Worm (Caenorhabditis elegans) whole organism, young adult: ENCODE measurements around the gene Y38E10A.3.

Experiments
- F55B11.4 ChIP-seq: sonication (generic microtip); optimal IDR thresholded peaks from 2 replicates; lab custom pipeline; 2016; ENCODE audit warnings: missing compliant biosample characterization, missing genetic modification characterization, borderline replicate concordance; ENCODE audit not compliant: insufficient read depth
- F57A8.1 ChIP-seq: fragments of 200-800 bp; sonication (Bioruptor generic); optimal IDR thresholded peaks from 2 replicates; lab custom pipeline; 2018; ENCODE audit warnings: mild to moderate bottlenecking, missing genetic modification characterization, moderate library complexity, missing compliant biosample characterization
- T26A5.8 ChIP-seq: sonication (generic microtip); optimal IDR thresholded peaks from 2 replicates; lab custom pipeline; 2016; ENCODE audit warnings: missing genetic modification characterization, missing compliant biosample characterization
- Y56A3A.18 ChIP-seq: fragments of 200-800 bp; sonication (Bioruptor generic); IDR thresholded peaks from 2 replicates; pipeline ENCODE4 v1.3.6; 2022; ENCODE audit warnings: missing genetic modification reagents, missing genetic modification characterization, missing compliant biosample characterization
- Y79H2A.3 ChIP-seq: fragments of 200-800 bp; sonication (Bioruptor generic); conservative IDR thresholded peaks from 2 replicates; pipeline ENCODE4 v1.3.6; 2022; ENCODE audit warnings: missing genetic modification reagents, missing genetic modification characterization, missing compliant biosample characterization
- akir-1 ChIP-seq: fragments of 200-800 bp; sonication (Bioruptor generic); optimal IDR thresholded peaks from 2 replicates; lab custom pipeline; 2018; ENCODE audit warnings: mild to moderate bottlenecking, missing genetic modification characterization, moderate library complexity, missing compliant biosample characterization
- ama-1 ChIP-seq, 3 experiments: fragments of 150-350 bp in 1 of 3; sonication (generic microtip) in 2 of 3; optimal IDR thresholded peaks; 2 replicates each; lab custom pipeline; 2014 to 2018; ENCODE audit warnings: missing biosample characterization in 2 of 3, missing genetic modification characterization in 2 of 3, missing genetic modification reagents in 2 of 3
- bed-1 ChIP-seq: fragments of 200-800 bp; sonication (Bioruptor generic); IDR thresholded peaks from 2 replicates; pipeline ENCODE4 v1.3.6; 2022; ENCODE audit warnings: missing genetic modification reagents, missing genetic modification characterization, missing compliant biosample characterization
- bed-2 ChIP-seq: fragments of 200-800 bp; sonication (Bioruptor generic); IDR thresholded peaks from 2 replicates; pipeline ENCODE4 v1.3.6; 2022; ENCODE audit warnings: missing genetic modification reagents, missing genetic modification characterization, missing compliant biosample characterization
- ccch-3 ChIP-seq: fragments of 200-800 bp; sonication (Bioruptor generic); optimal IDR thresholded peaks from 2 replicates; lab custom pipeline; 2018; ENCODE audit warnings: mild to moderate bottlenecking, missing genetic modification characterization, missing compliant biosample characterization
- cebp-2 ChIP-seq: fragments of 200-800 bp; sonication (Bioruptor generic); IDR thresholded peaks from 2 replicates; pipeline ENCODE4 v1.3.6; 2022; ENCODE audit warnings: missing genetic modification characterization, missing compliant biosample characterization
- die-1 ChIP-seq: sonication (generic microtip); optimal IDR thresholded peaks from 2 replicates; lab custom pipeline; 2016; ENCODE audit warnings: missing genotype, mild to moderate bottlenecking, missing genetic modification characterization, missing compliant biosample characterization
- dpff-1 ChIP-seq: sonication (generic microtip); optimal IDR thresholded peaks from 2 replicates; lab custom pipeline; 2017; ENCODE audit warnings: mild to moderate bottlenecking, missing genetic modification characterization, missing compliant biosample characterization
- dpl-1 ChIP-seq: fragments of 150-350 bp; optimal IDR thresholded peaks from 2 replicates; lab custom pipeline; 2014; ENCODE audit warnings: missing biosample characterization, missing genetic modification reagents, missing genetic modification characterization
- fkh-3 ChIP-seq: sonication (generic microtip); optimal IDR thresholded peaks from 2 replicates; lab custom pipeline; 2016; ENCODE audit warnings: mild to moderate bottlenecking, missing genetic modification characterization, missing compliant biosample characterization
- hlh-12 ChIP-seq: sonication (generic microtip); optimal IDR thresholded peaks from 2 replicates; lab custom pipeline; 2016; ENCODE audit warnings: missing genetic modification characterization, missing compliant biosample characterization
- hmg-1.2 ChIP-seq: fragments of 200-800 bp; sonication (Bioruptor generic); IDR thresholded peaks from 2 replicates; pipeline ENCODE4 v1.3.6; 2022; ENCODE audit warnings: missing genetic modification reagents, missing genetic modification characterization, missing compliant biosample characterization
- hrde-1 ChIP-seq: sonication (generic microtip); optimal IDR thresholded peaks from 2 replicates; lab custom pipeline; 2016; ENCODE audit warnings: missing genetic modification characterization, mild to moderate bottlenecking, missing compliant biosample characterization, moderate library complexity, missing genotype, missing genetic modification reagents, borderline replicate concordance
- let-526 ChIP-seq: fragments of 200-800 bp; sonication (Bioruptor generic); IDR thresholded peaks from 2 replicates; pipeline ENCODE4 v1.3.6; 2022; ENCODE audit warnings: missing genetic modification reagents, missing genetic modification characterization, missing compliant biosample characterization
- let-607 ChIP-seq, 2 experiments: fragments of 200-800 bp in 1 of 2; sonication (Bioruptor generic) in 1 of 2; sonication (generic microtip) in 1 of 2; optimal IDR thresholded peaks; 2 replicates each; lab custom pipeline; 2016 to 2018; ENCODE audit warnings: mild to moderate bottlenecking in 2 of 2, missing compliant biosample characterization in 2 of 2, missing genetic modification characterization in 2 of 2, moderate library complexity in 2 of 2, missing genotype in 1 of 2
- lin-54 ChIP-seq: fragments of 200-800 bp; sonication (Bioruptor generic); optimal IDR thresholded peaks from 2 replicates; lab custom pipeline; 2018; ENCODE audit warnings: mild to moderate bottlenecking, missing genetic modification characterization, missing compliant biosample characterization
- lsl-1 ChIP-seq: fragments of 200-800 bp; sonication (Bioruptor generic); optimal IDR thresholded peaks from 2 replicates; lab custom pipeline; 2018; ENCODE audit warnings: mild to moderate bottlenecking, missing genetic modification characterization, moderate library complexity, missing compliant biosample characterization
- madf-10 ChIP-seq: sonication (generic microtip); optimal IDR thresholded peaks from 2 replicates; lab custom pipeline; 2016; ENCODE audit warnings: mild to moderate bottlenecking, missing genetic modification characterization, missing compliant biosample characterization
- madf-6 ChIP-seq: fragments of 200-800 bp; sonication (Bioruptor generic); IDR thresholded peaks from 2 replicates; pipeline ENCODE4 v1.3.6; 2022; ENCODE audit warnings: missing genetic modification reagents, missing genetic modification characterization, missing compliant biosample characterization
- madf-8 ChIP-seq: fragments of 200-800 bp; sonication (Bioruptor generic); conservative IDR thresholded peaks from 2 replicates; pipeline ENCODE4 v1.3.6; 2022; ENCODE audit warnings: missing genetic modification reagents, missing genetic modification characterization, missing compliant biosample characterization
- nfya-1 ChIP-seq: sonication (generic microtip); optimal IDR thresholded peaks from 2 replicates; lab custom pipeline; 2017; ENCODE audit warnings: antibody characterized with exemption, missing compliant biosample characterization, missing genetic modification characterization, borderline replicate concordance; ENCODE audit not compliant: insufficient read depth
- nfya-2 ChIP-seq: fragments of 200-800 bp; sonication (Bioruptor generic); IDR thresholded peaks from 2 replicates; pipeline ENCODE4 v1.3.6; 2022; ENCODE audit warnings: missing genetic modification reagents, missing genetic modification characterization, missing compliant biosample characterization
- nfyb-1 ChIP-seq: fragments of 200-800 bp; sonication (Bioruptor generic); IDR thresholded peaks from 2 replicates; pipeline ENCODE4 v1.3.6; 2022; ENCODE audit warnings: missing genetic modification reagents, missing genetic modification characterization, missing compliant biosample characterization
- nhr-120 ChIP-seq: fragments of 200-800 bp; sonication (Bioruptor generic); IDR thresholded peaks from 2 replicates; pipeline ENCODE4 v1.3.6; 2022; ENCODE audit warnings: missing genetic modification characterization, missing compliant biosample characterization
- nhr-80 ChIP-seq: sonication (generic microtip); optimal IDR thresholded peaks from 2 replicates; lab custom pipeline; 2016; ENCODE audit warnings: missing genetic modification characterization, missing compliant biosample characterization
- nhr-90 ChIP-seq: sonication (generic microtip); optimal IDR thresholded peaks from 2 replicates; lab custom pipeline; 2016; ENCODE audit warnings: missing genotype, mild to moderate bottlenecking, missing genetic modification characterization, missing compliant biosample characterization
- rec-8 ChIP-seq, 2 experiments: sonication (generic microtip); optimal IDR thresholded peaks; 2 replicates each; lab custom pipeline; 2016; ENCODE audit warnings: mild to moderate bottlenecking in 2 of 2, missing genetic modification characterization in 2 of 2, missing genetic modification reagents in 2 of 2, missing genotype in 2 of 2, missing biosample characterization in 1 of 2, missing compliant biosample characterization in 1 of 2, moderate library complexity in 1 of 2
- snpc-4 ChIP-seq, 5 experiments: fragments of 150-350 bp in 1 of 5; sonication (generic microtip) in 4 of 5; optimal IDR thresholded peaks; 2 replicates each; lab custom pipeline; 2014 to 2018; ENCODE audit warnings: missing genetic modification characterization in 5 of 5, missing biosample characterization in 3 of 5, antibody characterized with exemption in 2 of 5, mild to moderate bottlenecking in 2 of 5, missing compliant biosample characterization in 2 of 5, missing genotype in 2 of 5, moderate library complexity in 2 of 5, missing genetic modification reagents in 1 of 5
- unc-130 ChIP-seq: sonication (generic microtip); optimal IDR thresholded peaks from 2 replicates; lab custom pipeline; 2016; ENCODE audit warnings: missing genetic modification reagents, missing genetic modification characterization, missing compliant biosample characterization
- zfh-2 ChIP-seq: fragments of 200-800 bp; sonication (Bioruptor generic); conservative IDR thresholded peaks from 2 replicates; pipeline ENCODE4 v1.3.6; 2022; ENCODE audit warnings: missing genetic modification reagents, missing genetic modification characterization, missing compliant biosample characterization

Gene Y38E10A.3

ce11 chrII:12570523-12570922, 4.0 kb downstream of the Y38E10A.3 start, which contains the start of gene Y38E10A.1:
Gene Y38E10A.1, minus strand, starts transcription at chrII:12570623.
- TF ChIP-seq hmg-1.2 (GFP tag; lab: Robert Waterston, UW) = no peak
- TF ChIP-seq F57A8.1 (GFP tag; lab: Kevin White, UChicago) = no peak
- no peak for TF ChIP-seq nfyb-1 (GFP tag; lab: Robert Waterston, UW)
- TF ChIP-seq nhr-80 (tag; lab: Kevin White, UChicago) = no peak
- TF ChIP-seq T26A5.8 (tag; lab: Kevin White, UChicago) = no peak
- TF ChIP-seq nfya-1 (tag; lab: Kevin White, UChicago) = no peak
- TF ChIP-seq dpff-1 = no peak
- TF ChIP-seq lin-54 (GFP tag; lab: Kevin White, UChicago) = no peak
- no peak for TF ChIP-seq hlh-12 (tag; lab: Kevin White, UChicago)
- no peak for TF ChIP-seq F55B11.4 (tag; lab: Kevin White, UChicago)
- no peak for TF ChIP-seq zfh-2 (GFP tag; lab: Robert Waterston, UW)
- TF ChIP-seq let-526 (GFP tag; lab: Robert Waterston, UW) = no peak
- no peak for TF ChIP-seq nhr-90 (tag; lab: Kevin White, UChicago)
- TF ChIP-seq madf-6 (GFP tag; lab: Robert Waterston, UW) = no peak
- TF ChIP-seq ama-1 (optimal IDR thresholded peaks at IDR 0.05; lab: Kevin White, UChicago) = no peak
- no peak for TF ChIP-seq ama-1 (GFP tag; optimal IDR thresholded peaks at IDR 0.05; lab: Kevin White, UChicago)
- TF ChIP-seq Y56A3A.18 (GFP tag; lab: Robert Waterston, UW) = no peak
- TF ChIP-seq madf-10 (tag; lab: Kevin White, UChicago) = no peak
- TF ChIP-seq nhr-120 (GFP tag; lab: Robert Waterston, UW) = no peak
- TF ChIP-seq snpc-4 (GFP tag; optimal IDR thresholded peaks at IDR 0.05; lab: Kevin White, UChicago) = no peak
- TF ChIP-seq snpc-4 (tag; optimal IDR thresholded peaks at IDR 0.05; lab: Kevin White, UChicago) = no peak
- no peak for TF ChIP-seq rec-8 (tag; optimal IDR thresholded peaks at IDR 0.05; lab: Kevin White, UChicago)

- TF ChIP-seq nfya-1 (tag; lab: Kevin White, UChicago) (no peak), ccch-3 (GFP tag; lab: Kevin White, UChicago) (no peak), fkh-3 (tag; lab: Kevin White, UChicago) (no peak), unc-130 (no peak), madf-6 (GFP tag; lab: Robert Waterston, UW) (no peak), Y79H2A.3 (GFP tag; lab: Robert Waterston, UW) (no peak), lsl-1 (GFP tag; lab: Kevin White, UChicago) (no peak), hlh-12 (tag; lab: Kevin White, UChicago) (no peak), nfya-2 (GFP tag; lab: Robert Waterston, UW) (no peak), die-1 (tag; lab: Kevin White, UChicago) (no peak), bed-1 (GFP tag; lab: Robert Waterston, UW) (no peak), akir-1 (GFP tag; lab: Kevin White, UChicago) (no peak), nhr-120 (GFP tag; lab: Robert Waterston, UW) (no peak), bed-2 (GFP tag; lab: Robert Waterston, UW) (no peak), dpl-1 (GFP tag; lab: Kevin White, UChicago) (no peak), let-607 (tag; optimal IDR thresholded peaks at IDR 0.05; lab: Kevin White, UChicago) (no peak), cebp-2 (GFP tag; lab: Robert Waterston, UW) (no peak), hrde-1 (no peak), madf-8 (GFP tag; lab: Robert Waterston, UW) (no peak)
- TF ChIP-seq, all 124 proteins: peak for 0
Observed at ce11 chrII:12565851-12566250, 8.7 kb downstream of the Y38E10A.3 start, which contains the start of gene F49C5.7. Gene F49C5.7, plus strand, starts transcription at chrII:12566151.
